Fruit fly (Drosophila melanogaster): ENCODE data around the gene CG14949.

CG14949 gene

DNA sequence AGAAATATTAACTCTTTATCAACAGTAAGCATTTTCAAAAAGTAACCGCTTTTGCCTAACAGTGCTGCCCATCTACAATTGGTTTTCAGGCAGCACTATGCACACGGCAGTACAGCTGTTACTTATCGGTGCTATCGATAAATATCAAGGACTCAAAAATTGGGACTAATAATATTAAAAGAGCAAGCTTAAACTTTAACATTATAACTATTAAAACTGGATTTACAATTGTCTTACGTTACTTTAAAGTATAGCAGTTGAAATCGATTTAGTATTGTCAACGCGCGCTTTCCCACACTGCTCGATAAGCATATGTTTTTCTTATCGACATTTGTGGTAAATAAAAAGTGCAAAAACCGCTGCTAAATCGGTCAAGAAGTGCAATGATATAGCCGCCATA is 11.8 kb downstream of the CG14949 start, which contains the start of the genes CG42245 and MEP-1:
Gene CG42245, plus strand, starts transcription at position 310 of the 400 bp plus-strand sequence.
Gene MEP-1, plus strand, starts transcription at position 310 of the 400 bp plus-strand sequence.
- TF ChIP-seq psq (optimal IDR thresholded peaks at IDR 0.05) (no peak), usp (GFP tag; optimal IDR thresholded peaks at IDR 0.05) (no peak), pan (optimal IDR thresholded peaks at IDR 0.05) (no peak), EcR (GFP tag; optimal IDR thresholded peaks at IDR 0.05) (no peak), Dll (optimal IDR thresholded peaks at IDR 0.05) (no peak), CG8478 (optimal IDR thresholded peaks at IDR 0.05) (no peak)

DNA sequence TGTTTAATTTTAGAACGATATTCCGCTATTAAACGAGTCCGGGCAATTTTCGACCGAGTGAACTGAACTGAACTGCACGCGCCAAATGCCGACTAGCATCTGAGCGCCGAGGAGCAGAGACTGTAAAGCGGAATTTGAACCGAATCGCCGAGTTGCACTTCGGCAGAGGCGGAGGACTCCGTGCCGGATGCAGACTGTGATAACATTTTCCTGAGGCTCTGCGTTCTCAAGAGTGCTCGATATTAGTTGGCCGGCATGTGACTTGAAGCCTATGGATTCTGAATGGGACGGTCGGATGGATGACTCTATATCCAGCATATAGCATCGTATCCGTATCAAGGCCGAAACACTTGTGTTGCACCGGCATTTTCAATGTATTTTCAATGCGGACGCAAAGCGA is 13.3 kb downstream of the CG14949 start, which contains the start of gene Pxn:
Gene Pxn, minus strand, starts transcription at position 101 of the 400 bp plus-strand sequence.
- TF ChIP-seq Dll (optimal IDR thresholded peaks at IDR 0.05) (no peak), usp (GFP tag; optimal IDR thresholded peaks at IDR 0.05) (no peak), pan (optimal IDR thresholded peaks at IDR 0.05) (no peak), EcR (GFP tag; optimal IDR thresholded peaks at IDR 0.05) (no peak), psq (optimal IDR thresholded peaks at IDR 0.05) (no peak), CG8478 (optimal IDR thresholded peaks at IDR 0.05) (no peak)

DNA sequence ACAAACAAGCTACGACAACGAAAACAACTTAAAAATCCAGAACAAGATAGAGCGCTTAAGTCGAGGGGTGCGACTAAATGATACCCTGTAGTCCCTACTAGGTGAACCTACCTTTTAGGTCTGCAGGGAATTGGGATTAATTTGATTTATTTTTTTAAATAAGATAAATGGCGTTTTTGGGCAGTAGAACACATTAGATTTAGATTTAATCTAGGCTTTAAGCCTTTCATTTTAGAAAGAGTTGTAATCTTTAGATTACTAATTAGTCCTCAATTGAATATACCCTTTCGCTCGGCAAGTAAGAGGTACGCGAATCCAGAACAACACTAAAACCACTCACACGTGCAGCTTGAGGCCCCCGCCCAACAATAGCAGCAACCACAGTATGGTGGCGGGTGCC is 29.0 kb downstream of the CG14949 start:
- TF ChIP-seq EcR (GFP tag; optimal IDR thresholded peaks at IDR 0.05) (no peak), CG8478 (optimal IDR thresholded peaks at IDR 0.05) (no peak), pan (optimal IDR thresholded peaks at IDR 0.05) (no peak), Dll (optimal IDR thresholded peaks at IDR 0.05) (no peak), psq (optimal IDR thresholded peaks at IDR 0.05) (no peak), usp (GFP tag; optimal IDR thresholded peaks at IDR 0.05) (no peak)

DNA sequence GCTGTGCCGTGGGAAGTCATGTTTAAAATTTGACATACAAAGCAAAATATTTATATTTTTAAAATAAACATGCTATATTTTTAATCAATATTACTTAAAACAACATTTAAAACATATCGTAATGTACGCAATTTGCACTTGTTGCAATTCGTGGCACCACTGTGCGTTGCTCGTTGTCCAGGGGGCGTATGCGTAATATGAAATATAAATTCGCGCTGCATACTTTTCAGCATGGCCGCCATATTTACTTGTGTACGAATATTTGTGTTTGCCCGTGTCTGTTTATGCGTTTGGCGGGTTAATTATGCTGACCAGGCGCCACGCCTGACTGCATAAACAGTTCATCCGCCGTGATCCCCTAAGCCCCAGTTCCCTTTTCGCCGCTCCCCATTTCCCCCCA is 34.4 kb downstream of the CG14949 start:
- TF ChIP-seq CG8478 (optimal IDR thresholded peaks at IDR 0.05) (no peak), usp (GFP tag; optimal IDR thresholded peaks at IDR 0.05) (no peak), EcR (GFP tag; optimal IDR thresholded peaks at IDR 0.05) (no peak), psq (optimal IDR thresholded peaks at IDR 0.05) (no peak), Dll (optimal IDR thresholded peaks at IDR 0.05) (no peak)

DNA sequence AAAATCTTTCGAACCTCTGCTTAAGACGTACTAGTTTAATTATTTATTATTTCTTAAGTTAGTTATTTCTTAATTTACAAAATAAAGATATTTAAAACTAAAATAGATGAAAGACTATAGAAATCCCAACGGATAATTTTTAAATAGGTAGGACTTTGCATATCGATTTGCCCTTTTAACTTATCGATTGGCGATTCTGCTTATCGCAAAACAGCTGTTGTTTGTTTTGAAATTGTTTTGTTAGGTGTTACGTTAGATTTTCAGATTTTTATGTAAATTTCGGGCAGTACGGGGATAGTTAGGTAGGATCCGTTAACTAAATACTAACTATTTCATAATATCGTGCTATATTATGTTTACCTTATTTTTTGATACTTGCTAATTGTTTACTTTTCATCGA is 43.1 kb downstream of the CG14949 start, which contains the start of gene CG16986:
Gene CG16986, plus strand, starts transcription at position 188 of the 400 bp plus-strand sequence.
- no peak for TF ChIP-seq psq (optimal IDR thresholded peaks at IDR 0.05)
- no peak for TF ChIP-seq usp (GFP tag; optimal IDR thresholded peaks at IDR 0.05)
- TF ChIP-seq CG8478 (optimal IDR thresholded peaks at IDR 0.05): no peak
- TF ChIP-seq pan (optimal IDR thresholded peaks at IDR 0.05): no peak
- TF ChIP-seq EcR (GFP tag; optimal IDR thresholded peaks at IDR 0.05): no peak
- TF ChIP-seq Dll (optimal IDR thresholded peaks at IDR 0.05): no peak

DNA sequence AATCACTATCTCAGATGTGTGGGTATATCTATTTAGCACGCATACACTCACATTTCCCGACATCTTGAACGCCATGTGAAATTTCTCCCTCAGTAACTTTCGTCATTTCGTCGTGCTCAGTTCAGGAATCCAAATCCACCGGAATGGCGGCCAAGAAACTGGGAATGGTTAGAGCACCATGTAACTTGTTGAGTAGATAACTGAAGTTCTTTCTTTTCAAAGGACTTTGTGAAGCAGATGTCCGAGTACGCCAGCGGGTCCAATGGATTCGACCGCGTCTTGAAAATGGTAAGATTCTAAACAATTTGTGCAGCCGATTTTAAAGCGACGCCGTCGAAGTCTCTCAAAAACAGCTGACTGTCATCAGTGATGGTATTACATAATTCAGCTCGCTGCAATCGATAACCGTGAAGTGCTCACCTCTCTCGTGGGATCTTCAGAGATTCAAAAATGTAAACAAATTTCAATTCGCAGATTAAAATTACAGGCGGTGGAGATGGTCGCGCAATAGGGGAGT is 44.0 kb downstream of the CG14949 start, which contains the start of the genes CG16985 and CG12182:
Gene CG16985, plus strand, starts transcription at position 84 of the 517 bp plus-strand sequence.
Gene CG12182, minus strand, starts transcription at position 366 of the 517 bp plus-strand sequence.
- no peak for TF ChIP-seq pan (optimal IDR thresholded peaks at IDR 0.05)
- no peak for TF ChIP-seq usp (GFP tag; optimal IDR thresholded peaks at IDR 0.05)
- TF ChIP-seq EcR (GFP tag; optimal IDR thresholded peaks at IDR 0.05): no peak
- no peak for TF ChIP-seq Dll (optimal IDR thresholded peaks at IDR 0.05)
- TF ChIP-seq CG8478 (optimal IDR thresholded peaks at IDR 0.05): no peak
- TF ChIP-seq psq (optimal IDR thresholded peaks at IDR 0.05): no peak

DNA sequence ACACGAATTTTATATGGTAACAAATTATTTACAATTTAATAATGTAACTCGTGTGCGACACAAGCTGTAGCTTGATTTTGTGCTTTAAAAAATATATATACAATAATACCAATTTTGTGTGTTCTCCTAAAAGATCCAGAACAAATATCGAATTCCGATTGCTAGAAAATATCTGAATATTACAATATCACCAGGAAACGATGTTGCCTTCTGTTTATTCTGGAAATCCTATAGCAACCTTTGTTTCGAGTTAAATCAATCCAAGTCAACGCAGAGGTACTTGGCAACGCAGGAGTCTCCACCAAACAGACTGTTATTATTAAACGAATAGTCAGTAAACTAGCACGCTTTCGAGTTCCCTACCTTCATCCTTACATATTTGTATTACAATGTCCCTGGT is 47.7 kb downstream of the CG14949 start, which contains the start of gene CG16984:
Gene CG16984, plus strand, starts transcription at position 301 of the 400 bp plus-strand sequence.
- TF ChIP-seq CG8478 (optimal IDR thresholded peaks at IDR 0.05) (no peak), usp (GFP tag; optimal IDR thresholded peaks at IDR 0.05) (no peak), EcR (GFP tag; optimal IDR thresholded peaks at IDR 0.05) (no peak), psq (optimal IDR thresholded peaks at IDR 0.05) (no peak), pan (optimal IDR thresholded peaks at IDR 0.05) (no peak), Dll (optimal IDR thresholded peaks at IDR 0.05) (no peak)
